Worm (Caenorhabditis elegans): Measurements from ENCODE around the gene ZK622.4.
A peak's percentile ranks its signal among the peaks of the same experiment; 100 is the strongest.

Gene ZK622.4

ce11 chrII:5246791-5247361, 45.6 kb upstream of the ZK622.4 start, which contains the start of gene ptr-6:
Gene ptr-6, minus strand, starts transcription at chrII:5246837.
- TF ChIP-seq ztf-4 (tag; optimal IDR thresholded peaks at IDR 0.05), result no peak
- no peak for TF ChIP-seq ceh-28 (tag; optimal IDR thresholded peaks at IDR 0.05)
- peak; percentile 28 for TF ChIP-seq nhr-23 (tag; optimal IDR thresholded peaks at IDR 0.05)
- peak; percentile 37 for TF ChIP-seq nhr-25 (tag; optimal IDR thresholded peaks at IDR 0.05)
- TF ChIP-seq pqm-1 (tag; optimal IDR thresholded peaks at IDR 0.05), result no peak
- TF ChIP-seq nhr-43 (tag; optimal IDR thresholded peaks at IDR 0.05; ENCODE audit: poor library complexity, severe bottlenecking), result no peak

ce11 chrII:5255435-5255834, 37.1 kb upstream of the ZK622.4 start, which contains the start of gene frpr-4:
Gene frpr-4, minus strand, starts transcription at chrII:5255535.
- TF ChIP-seq elt-3 (tag; optimal IDR thresholded peaks at IDR 0.05) (no peak), mdl-1 (tag; optimal IDR thresholded peaks at IDR 0.05) (no peak), egl-5 (tag; optimal IDR thresholded peaks at IDR 0.05) (no peak), nhr-25 (tag; optimal IDR thresholded peaks at IDR 0.05) (no peak), unc-62 (GFP tag; optimal IDR thresholded peaks at IDR 0.05) (no peak), zag-1 (tag; optimal IDR thresholded peaks at IDR 0.05) (no peak), ztf-11 (tag; optimal IDR thresholded peaks at IDR 0.05) (no peak), aly-2 (tag; optimal IDR thresholded peaks at IDR 0.05) (no peak), nhr-76 (tag; optimal IDR thresholded peaks at IDR 0.05) (no peak), daf-12 (tag; optimal IDR thresholded peaks at IDR 0.05) (no peak), pqm-1 (tag; optimal IDR thresholded peaks at IDR 0.05) (no peak), fkh-10 (GFP tag; optimal IDR thresholded peaks at IDR 0.05) (no peak), nhr-237 (tag; optimal IDR thresholded peaks at IDR 0.05) (no peak), elt-1 (tag; optimal IDR thresholded peaks at IDR 0.05) (no peak), nfya-1 (tag; optimal IDR thresholded peaks at IDR 0.05; ENCODE audit: insufficient read depth) (no peak)

ce11 chrII:5264650-5265049, 27.9 kb upstream of the ZK622.4 start:
- TF ChIP-seq elt-2 (tag; optimal IDR thresholded peaks at IDR 0.05), result peak; percentile 68
- TF ChIP-seq pqm-1 (tag; optimal IDR thresholded peaks at IDR 0.05), result peak; percentile 29
- TF ChIP-seq elt-1 (tag; optimal IDR thresholded peaks at IDR 0.05), result no peak

ce11 chrII:5268977-5269376, 23.5 kb upstream of the ZK622.4 start:
- no peak for TF ChIP-seq ceh-16 (tag; optimal IDR thresholded peaks at IDR 0.05)
- no peak for TF ChIP-seq skn-1 (tag; optimal IDR thresholded peaks at IDR 0.05)
- no peak for TF ChIP-seq ama-1 (optimal IDR thresholded peaks at IDR 0.05)
- TF ChIP-seq eor-1 (tag; optimal IDR thresholded peaks at IDR 0.05), result no peak
- no peak for TF ChIP-seq ceh-82 (tag; optimal IDR thresholded peaks at IDR 0.05)
- TF ChIP-seq nhr-12 (tag; optimal IDR thresholded peaks at IDR 0.05), result no peak
- no peak for TF ChIP-seq nfya-1 (tag; optimal IDR thresholded peaks at IDR 0.05; ENCODE audit: insufficient read depth)
- no peak for TF ChIP-seq nhr-77 (tag; optimal IDR thresholded peaks at IDR 0.05)
- TF ChIP-seq R02D3.7 (tag; optimal IDR thresholded peaks at IDR 0.05), result no peak
- no peak for TF ChIP-seq elt-1 (tag; optimal IDR thresholded peaks at IDR 0.05)
- TF ChIP-seq hmg-11 (tag; optimal IDR thresholded peaks at IDR 0.05), result no peak
- TF ChIP-seq daf-12 (tag; optimal IDR thresholded peaks at IDR 0.05), result no peak
- TF ChIP-seq nhr-237 (tag; optimal IDR thresholded peaks at IDR 0.05), result no peak
- no peak for TF ChIP-seq fkh-2 (tag; optimal IDR thresholded peaks at IDR 0.05)

ce11 chrII:5271729-5272322, 20.7 kb upstream of the ZK622.4 start, which contains the start of gene drn-1:
Gene drn-1, minus strand, starts transcription at chrII:5271845.
- TF ChIP-seq nhr-25 (tag; optimal IDR thresholded peaks at IDR 0.05) (no peak), jun-1 (tag; optimal IDR thresholded peaks at IDR 0.05) (no peak), unc-62 (GFP tag; optimal IDR thresholded peaks at IDR 0.05) (no peak), hmg-11 (tag; optimal IDR thresholded peaks at IDR 0.05) (peak; percentile 23), fkh-10 (GFP tag; optimal IDR thresholded peaks at IDR 0.05) (peak; percentile 71), egl-27 (tag; optimal IDR thresholded peaks at IDR 0.05) (no peak), nfya-1 (tag; optimal IDR thresholded peaks at IDR 0.05; ENCODE audit: insufficient read depth) (peak; percentile 43), ceh-82 (tag; optimal IDR thresholded peaks at IDR 0.05) (no peak)
